Fruit fly (Drosophila melanogaster) whole organism, embryonic: ENCODE data around the gene Hsdl2.

ENCODE experiments used
- Blimp-1 ChIP-seq: fragments of 200-800 bp; sonication (Bioruptor generic); optimal IDR thresholded peaks from 3 replicates; lab custom pipeline; 2018; ENCODE audit warnings: missing biosample characterization, missing genetic modification characterization, mild to moderate bottlenecking, moderate library complexity, missing genetic modification reagents
- CG1024 ChIP-seq: fragments of 200-800 bp; sonication (Bioruptor generic); IDR thresholded peaks from 2 replicates; pipeline ENCODE4 v1.3.6; 2022; ENCODE audit warnings: missing biosample characterization, missing genetic modification characterization
- CG11696 ChIP-seq: fragments of 200-800 bp; sonication (Bioruptor generic); IDR thresholded peaks from 2 replicates; pipeline ENCODE4 v1.3.6; 2022; ENCODE audit warnings: missing biosample characterization, missing genetic modification characterization
- CG12104 ChIP-seq: fragments of 200-800 bp; sonication (Bioruptor generic); optimal IDR thresholded peaks from 3 replicates; lab custom pipeline; 2016; ENCODE audit warnings: missing biosample characterization, missing genetic modification characterization
- CG13775 ChIP-seq: fragments of 200-800 bp; sonication (Bioruptor generic); optimal IDR thresholded peaks from 3 replicates; lab custom pipeline; 2017; ENCODE audit warnings: missing biosample characterization, mild to moderate bottlenecking, missing genetic modification characterization
- CG14050 ChIP-seq: fragments of 200-800 bp; sonication (Bioruptor generic); IDR thresholded peaks from 3 replicates; pipeline ENCODE4 v1.3.6; 2022; ENCODE audit warnings: missing biosample characterization, missing genetic modification characterization
- CG14441 ChIP-seq: fragments of 200-800 bp; sonication (Bioruptor generic); IDR thresholded peaks from 2 replicates; pipeline ENCODE4 v1.3.6; 2022; ENCODE audit warnings: missing biosample characterization, missing genetic modification characterization
- CG17359 ChIP-seq: fragments of 200-800 bp; sonication (Bioruptor generic); optimal IDR thresholded peaks from 3 replicates; lab custom pipeline; 2018; ENCODE audit warnings: missing biosample characterization, mild to moderate bottlenecking, missing genetic modification characterization, moderate library complexity
- CG18476 ChIP-seq: fragments of 200-800 bp; sonication (Bioruptor generic); optimal IDR thresholded peaks from 2 replicates; lab custom pipeline; 2016; ENCODE audit warnings: missing biosample characterization, mild to moderate bottlenecking, missing genetic modification characterization
- CG3065 ChIP-seq: fragments of 200-800 bp; sonication (Bioruptor generic); optimal IDR thresholded peaks from 2 replicates; lab custom pipeline; 2016; ENCODE audit warnings: missing biosample characterization, missing genetic modification characterization
- CG31365 ChIP-seq: fragments of 200-800 bp; sonication (Bioruptor generic); optimal IDR thresholded peaks from 2 replicates; lab custom pipeline; 2018; ENCODE audit warnings: missing biosample characterization, mild to moderate bottlenecking, missing genetic modification characterization
- CG34376 ChIP-seq: fragments of 200-800 bp; sonication (Bioruptor generic); optimal IDR thresholded peaks from 2 replicates; lab custom pipeline; 2018; ENCODE audit warnings: missing biosample characterization, mild to moderate bottlenecking, missing genetic modification characterization
- CG6175 ChIP-seq: fragments of 200-800 bp; sonication (Bioruptor generic); IDR thresholded peaks from 3 replicates; pipeline ENCODE4 v1.3.6; 2022; ENCODE audit warnings: missing biosample characterization, missing genetic modification characterization
- CG6813 ChIP-seq: fragments of 200-800 bp; sonication (Bioruptor generic); optimal IDR thresholded peaks from 2 replicates; lab custom pipeline; 2017; ENCODE audit warnings: missing biosample characterization, missing genetic modification characterization, mild to moderate bottlenecking, moderate library complexity, missing genetic modification reagents
- CG7786 ChIP-seq: fragments of 200-800 bp; sonication (Bioruptor generic); optimal IDR thresholded peaks from 2 replicates; lab custom pipeline; 2016; ENCODE audit warnings: missing biosample characterization, missing genetic modification characterization
- CG7963 ChIP-seq: fragments of 200-800 bp; sonication (Bioruptor generic); IDR thresholded peaks from 3 replicates; pipeline ENCODE4 v1.3.6; 2022; ENCODE audit warnings: missing biosample characterization, missing genetic modification characterization; ENCODE audit not compliant: partially characterized antibody
- CTCF ChIP-seq: fragments of 200-800 bp; sonication (Bioruptor generic); optimal IDR thresholded peaks from 2 replicates; lab custom pipeline; 2017; ENCODE audit warnings: missing biosample characterization, mild to moderate bottlenecking, missing genetic modification characterization, moderate library complexity
- E2f2 ChIP-seq: fragments of 200-800 bp; sonication (Bioruptor generic); IDR thresholded peaks from 2 replicates; pipeline ENCODE4 v1.3.6; 2022; ENCODE audit warnings: missing biosample characterization, missing genetic modification characterization
- Elba2 ChIP-seq: fragments of 200-800 bp; sonication (Bioruptor generic); optimal IDR thresholded peaks from 3 replicates; lab custom pipeline; 2016; ENCODE audit warnings: missing biosample characterization, missing genetic modification characterization
- HLH54F ChIP-seq: fragments of 200-800 bp; sonication (Bioruptor generic); optimal IDR thresholded peaks from 3 replicates; lab custom pipeline; 2016; ENCODE audit warnings: missing biosample characterization, missing genetic modification characterization
- Hand ChIP-seq: fragments of 200-800 bp; sonication (Bioruptor generic); optimal IDR thresholded peaks from 2 replicates; lab custom pipeline; 2017; ENCODE audit warnings: mild to moderate bottlenecking, missing biosample characterization, missing genetic modification reagents, missing genetic modification characterization
- HmgD ChIP-seq: fragments of 200-800 bp; sonication (Bioruptor generic); optimal IDR thresholded peaks from 3 replicates; lab custom pipeline; 2016; ENCODE audit warnings: missing biosample characterization, missing genetic modification characterization
- HmgZ ChIP-seq: fragments of 200-800 bp; sonication (Bioruptor generic); optimal IDR thresholded peaks from 2 replicates; lab custom pipeline; 2018; ENCODE audit warnings: missing biosample characterization, mild to moderate bottlenecking, missing genetic modification characterization
- Hmx ChIP-seq: fragments of 200-800 bp; sonication (Bioruptor generic); optimal IDR thresholded peaks from 2 replicates; lab custom pipeline; 2016; ENCODE audit warnings: missing biosample characterization, missing genetic modification characterization
- Jarid2 ChIP-seq: fragments of 200-800 bp; sonication (Bioruptor generic); optimal IDR thresholded peaks from 3 replicates; lab custom pipeline; 2017; ENCODE audit warnings: mild to moderate bottlenecking, missing biosample characterization, missing genetic modification reagents, missing genetic modification characterization
- Max ChIP-seq: fragments of 200-800 bp; sonication (Bioruptor generic); optimal IDR thresholded peaks from 2 replicates; lab custom pipeline; 2016; ENCODE audit warnings: missing biosample characterization, mild to moderate bottlenecking, missing genetic modification characterization
- Med ChIP-seq: fragments of 200-800 bp; sonication (Bioruptor generic); peaks from one replicate; lab custom pipeline; 2016; ENCODE audit warnings: missing biosample characterization, missing genetic modification characterization, mild to moderate bottlenecking, inconsistent platforms, moderate library complexity
- NC2β ChIP-seq: fragments of 200-800 bp; sonication (Bioruptor generic); optimal IDR thresholded peaks from 2 replicates; lab custom pipeline; 2016; ENCODE audit warnings: missing biosample characterization, missing genetic modification characterization
- Oaz ChIP-seq: fragments of 200-800 bp; sonication (Bioruptor generic); IDR thresholded peaks from 2 replicates; pipeline ENCODE4 v1.3.6; 2022; ENCODE audit warnings: missing biosample characterization, missing genetic modification characterization
- Ravus ChIP-seq: fragments of 200-800 bp; sonication (Bioruptor generic); IDR thresholded peaks from 2 replicates; pipeline ENCODE4 v1.3.6; 2022; ENCODE audit warnings: missing biosample characterization, missing genetic modification characterization
- Scr ChIP-seq: fragments of 200-800 bp; sonication (Bioruptor generic); IDR thresholded peaks from 2 replicates; pipeline ENCODE4 v1.3.6; 2022; ENCODE audit warnings: missing biosample characterization, missing genetic modification characterization; ENCODE audit not compliant: partially characterized antibody
- Spps ChIP-seq: fragments of 200-800 bp; sonication (Bioruptor generic); optimal IDR thresholded peaks from 2 replicates; lab custom pipeline; 2018; ENCODE audit warnings: missing biosample characterization, mild to moderate bottlenecking, missing genetic modification characterization
- Sry-β ChIP-seq: fragments of 200-800 bp; sonication (Bioruptor generic); optimal IDR thresholded peaks from 2 replicates; lab custom pipeline; 2018; ENCODE audit warnings: missing biosample characterization, mild to moderate bottlenecking, missing genetic modification characterization, moderate library complexity
- Vsx1 ChIP-seq: fragments of 200-800 bp; sonication (Bioruptor generic); optimal IDR thresholded peaks from 2 replicates; lab custom pipeline; 2017; ENCODE audit warnings: missing biosample characterization, mild to moderate bottlenecking, missing genetic modification characterization, missing genetic modification reagents
- ash1 ChIP-seq: fragments of 200-800 bp; sonication (Bioruptor generic); optimal IDR thresholded peaks from 2 replicates; lab custom pipeline; 2018; ENCODE audit warnings: missing biosample characterization, mild to moderate bottlenecking, missing genetic modification characterization
- bowl ChIP-seq: fragments of 200-800 bp; sonication (Bioruptor generic); IDR thresholded peaks from 2 replicates; pipeline ENCODE4 v1.3.6; 2022; ENCODE audit warnings: missing biosample characterization, missing genetic modification characterization
- br ChIP-seq: fragments of >200 bp; optimal IDR thresholded peaks from 2 replicates; lab custom pipeline; 2017
- btn ChIP-seq: fragments of 200-800 bp; sonication (Bioruptor generic); optimal IDR thresholded peaks from 2 replicates; lab custom pipeline; 2016; ENCODE audit warnings: missing biosample characterization, missing genetic modification characterization
- cad ChIP-seq: fragments of >200 bp; optimal IDR thresholded peaks from 2 replicates; lab custom pipeline; 2017; ENCODE audit warnings: missing biosample characterization, missing genetic modification characterization
- caup ChIP-seq: fragments of 200-800 bp; sonication (Bioruptor generic); optimal IDR thresholded peaks from 3 replicates; lab custom pipeline; 2017; ENCODE audit warnings: missing biosample characterization, mild to moderate bottlenecking, missing genetic modification characterization, moderate library complexity; ENCODE audit not compliant: severe bottlenecking
- chinmo ChIP-seq: fragments of 200-800 bp; sonication (Bioruptor generic); IDR thresholded peaks from 4 replicates; pipeline ENCODE4 v1.3.6; 2022; ENCODE audit warnings: missing biosample characterization, missing genetic modification characterization; ENCODE audit not compliant: partially characterized antibody
- danr ChIP-seq: fragments of 200-800 bp; sonication (Bioruptor generic); IDR thresholded peaks from 2 replicates; pipeline ENCODE4 v1.3.6; 2022; ENCODE audit warnings: missing biosample characterization, missing genetic modification characterization
- dmrt99B ChIP-seq: fragments of 200-800 bp; sonication (Bioruptor generic); optimal IDR thresholded peaks from 2 replicates; lab custom pipeline; 2018; ENCODE audit warnings: missing biosample characterization, mild to moderate bottlenecking, missing genetic modification characterization, moderate library complexity
- esg ChIP-seq: fragments of 200-800 bp; sonication (Bioruptor generic); conservative IDR thresholded peaks from 2 replicates; pipeline ENCODE4 v1.3.6; 2022; ENCODE audit warnings: missing biosample characterization, missing genetic modification characterization
- eve ChIP-seq, 2 experiments: fragments of >200 bp; optimal IDR thresholded peaks; 2 replicates each; lab custom pipeline; 2017; ENCODE audit warnings: missing biosample characterization in 2 of 2, missing genetic modification characterization in 2 of 2
- fd3F ChIP-seq: fragments of 200-800 bp; sonication (Bioruptor generic); optimal IDR thresholded peaks from 2 replicates; lab custom pipeline; 2018; ENCODE audit warnings: missing biosample characterization, mild to moderate bottlenecking, missing genetic modification characterization, moderate library complexity
- fru ChIP-seq: fragments of >200 bp; optimal IDR thresholded peaks from 2 replicates; lab custom pipeline; 2017
- fu2 ChIP-seq: fragments of 200-800 bp; sonication (Bioruptor generic); optimal IDR thresholded peaks from 2 replicates; lab custom pipeline; 2016; ENCODE audit warnings: missing biosample characterization, missing genetic modification characterization
- gro ChIP-seq: fragments of 200-800 bp; sonication (Bioruptor generic); optimal IDR thresholded peaks from 2 replicates; lab custom pipeline; 2016; ENCODE audit warnings: missing biosample characterization, missing genetic modification characterization
- jigr1 ChIP-seq: fragments of 200-800 bp; sonication (Bioruptor generic); IDR thresholded peaks from 3 replicates; pipeline ENCODE4 v1.3.6; 2022; ENCODE audit warnings: missing biosample characterization, missing genetic modification characterization
- pho ChIP-seq: fragments of 200-800 bp; sonication (Bioruptor generic); optimal IDR thresholded peaks from 2 replicates; lab custom pipeline; 2016; ENCODE audit warnings: missing biosample characterization, missing genetic modification characterization
- pum ChIP-seq: fragments of 200-800 bp; sonication (Bioruptor generic); optimal IDR thresholded peaks from 2 replicates; lab custom pipeline; 2016; ENCODE audit warnings: missing biosample characterization, missing genetic modification characterization
- ro ChIP-seq: fragments of 200-800 bp; sonication (Bioruptor generic); IDR thresholded peaks from 2 replicates; pipeline ENCODE4 v1.3.6; 2022; ENCODE audit warnings: missing biosample characterization, missing genetic modification characterization

Gene Hsdl2

DNA sequence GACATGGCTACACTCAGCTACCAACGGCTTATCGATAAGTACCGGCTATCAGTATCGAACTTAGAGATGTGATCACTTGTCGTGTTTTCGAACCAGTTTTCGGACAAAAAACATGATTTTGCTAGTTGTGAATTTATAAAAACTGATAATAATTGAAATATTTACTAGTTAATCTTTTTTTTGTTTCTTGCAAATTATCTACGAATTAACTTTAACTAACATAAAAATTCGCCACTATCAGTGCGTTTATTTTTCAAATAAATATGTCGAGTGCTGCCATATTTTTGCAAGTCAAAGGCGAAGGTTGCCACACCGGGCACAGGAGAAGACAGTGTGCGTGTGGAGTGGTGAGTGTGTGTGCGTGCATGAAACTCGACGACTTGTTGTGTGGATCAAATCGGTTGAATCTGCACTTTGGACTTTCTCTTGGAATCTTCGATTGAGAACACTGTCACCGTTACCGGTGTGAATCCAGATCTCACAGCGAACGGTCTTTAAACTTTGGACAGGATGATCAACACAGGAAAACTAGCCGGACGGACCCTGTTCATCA, at the start of gene Hsdl2:
Gene Hsdl2, plus strand, starts transcription at position 349 of the 553 bp plus-strand sequence.
- no peak for TF ChIP-seq CG31365 (tag; lab: Kevin White, UChicago)
- TF ChIP-seq HmgZ (tag; lab: Kevin White, UChicago), result peak; percentile 84
- TF ChIP-seq jigr1 (GFP tag; lab: Robert Waterston, UW), result no peak
- no peak for TF ChIP-seq CG17359 (tag; lab: Kevin White, UChicago)
- TF ChIP-seq CG14441, result no peak
- TF ChIP-seq CG18476 (GFP tag; lab: Kevin White, UChicago), result peak; percentile 18
- TF ChIP-seq CG6813 (GFP tag; lab: Kevin White, UChicago), result no peak
- no peak for TF ChIP-seq Blimp-1
- no peak for TF ChIP-seq dmrt99B (tag; lab: Kevin White, UChicago)
- no peak for TF ChIP-seq CG6175
- TF ChIP-seq Vsx1 (GFP tag; lab: Kevin White, UChicago), result no peak
- TF ChIP-seq cad (GFP tag; lab: Kevin White, UChicago), result no peak
- TF ChIP-seq ro (GFP tag; lab: Robert Waterston, UW), result no peak
- TF ChIP-seq bowl (GFP tag; lab: Robert Waterston, UW), result no peak
- TF ChIP-seq HmgD (GFP tag; lab: Kevin White, UChicago), result no peak
- TF ChIP-seq pho (GFP tag; lab: Kevin White, UChicago), result peak; percentile 38
- peak; percentile 93 for TF ChIP-seq E2f2 (GFP tag; lab: Robert Waterston, UW)
- TF ChIP-seq fd3F (GFP tag; lab: Kevin White, UChicago), result no peak
- peak; percentile 7 for TF ChIP-seq CG7786
- peak; percentile 49 for TF ChIP-seq CG34376 (GFP tag; lab: Kevin White, UChicago)
- no peak for TF ChIP-seq caup (GFP tag; lab: Kevin White, UChicago)
- TF ChIP-seq ash1 (GFP tag; lab: Kevin White, UChicago), result no peak
- peak; percentile 72 for TF ChIP-seq Scr (GFP tag; lab: Robert Waterston, UW)
- TF ChIP-seq Spps (tag; lab: Kevin White, UChicago), result no peak
- TF ChIP-seq fu2, result no peak
- TF ChIP-seq pum (GFP tag; lab: Kevin White, UChicago), result peak; percentile 0
- peak; percentile 51 for TF ChIP-seq Max (GFP tag; lab: Kevin White, UChicago)
- no peak for TF ChIP-seq Ravus (GFP tag; lab: Robert Waterston, UW)
- peak; percentile 46 for TF ChIP-seq CTCF
- no peak for TF ChIP-seq chinmo (GFP tag; lab: Robert Waterston, UW)
- no peak for TF ChIP-seq esg
- no peak for TF ChIP-seq Hmx (GFP tag; lab: Kevin White, UChicago)
- peak; percentile 86 for TF ChIP-seq Med
- TF ChIP-seq CG12104 (GFP tag; lab: Kevin White, UChicago), result peak; percentile 37
- TF ChIP-seq CG14050 (GFP tag; lab: Robert Waterston, UW), result peak; percentile 47; the same call in 2 of the 3 replicates
- no peak for TF ChIP-seq br (lab: Kevin White, UChicago)
- no peak for TF ChIP-seq eve (GFP tag; optimal IDR thresholded peaks at IDR 0.05; lab: Kevin White, UChicago)
- no peak for TF ChIP-seq CG3065
- no peak for TF ChIP-seq Sry-β (GFP tag; lab: Kevin White, UChicago)
- TF ChIP-seq CG11696 (GFP tag; lab: Robert Waterston, UW), result no peak
- TF ChIP-seq gro (GFP tag; lab: Kevin White, UChicago), result no peak
- 0 out of 3 replicates have a peak, but pooled peaks have one; percentile 42 for TF ChIP-seq CG7963 (GFP tag; lab: Robert Waterston, UW)
- no peak for TF ChIP-seq NC2β (GFP tag; lab: Kevin White, UChicago)
- TF ChIP-seq CG1024 (GFP tag; lab: Robert Waterston, UW), result no peak
- no peak for TF ChIP-seq Elba2 (GFP tag; lab: Kevin White, UChicago)
- no peak for TF ChIP-seq danr
- TF ChIP-seq Hand (GFP tag; lab: Kevin White, UChicago), result no peak
- TF ChIP-seq Jarid2 (GFP tag; lab: Kevin White, UChicago), result no peak
- no peak for TF ChIP-seq Oaz (GFP tag; lab: Robert Waterston, UW)
- TF ChIP-seq btn (GFP tag; lab: Kevin White, UChicago), result no peak
- peak; percentile 56 for TF ChIP-seq HLH54F (GFP tag; lab: Kevin White, UChicago)
- peak; percentile 15 for TF ChIP-seq CG13775 (GFP tag; lab: Kevin White, UChicago)
- TF ChIP-seq fru (lab: Kevin White, UChicago), result no peak
